Fruit fly (Drosophila melanogaster) whole organism, adult: ENCODE results near the gene Gyc89Db.
A peak's percentile ranks its signal among the peaks of the same experiment; 100 is the strongest.

Source experiments
- CG11617 ChIP-seq: fragments of 200-800 bp; sonication (Bioruptor generic); optimal IDR thresholded peaks from 2 replicates; lab custom pipeline; 2017; ENCODE audit warnings: mild to moderate bottlenecking, missing biosample characterization, missing genetic modification reagents, missing genetic modification characterization
- CG12768 ChIP-seq: fragments of 200-800 bp; sonication (Bioruptor generic); optimal IDR thresholded peaks from 2 replicates; lab custom pipeline; 2017; ENCODE audit warnings: missing biosample characterization, missing genetic modification characterization, mild to moderate bottlenecking, moderate library complexity, missing genetic modification reagents
- CG14711 ChIP-seq: fragments of 200-800 bp; sonication (Bioruptor generic); optimal IDR thresholded peaks from 2 replicates; lab custom pipeline; 2018; ENCODE audit warnings: missing biosample characterization, mild to moderate bottlenecking, missing genetic modification characterization, moderate library complexity
- CG1620 ChIP-seq: fragments of 200-800 bp; sonication (Bioruptor generic); optimal IDR thresholded peaks from 2 replicates; lab custom pipeline; 2016; ENCODE audit warnings: missing biosample characterization, missing genetic modification characterization
- CG33017 ChIP-seq: fragments of 200-800 bp; sonication (Bioruptor generic); optimal IDR thresholded peaks from 2 replicates; lab custom pipeline; 2018; ENCODE audit warnings: missing biosample characterization, mild to moderate bottlenecking, missing genetic modification characterization, moderate library complexity
- CG5204 ChIP-seq: fragments of 200-800 bp; sonication (Bioruptor generic); optimal IDR thresholded peaks from 2 replicates; lab custom pipeline; 2016; ENCODE audit warnings: missing biosample characterization, missing genetic modification characterization
- CG7045 ChIP-seq: fragments of 200-800 bp; sonication (Bioruptor generic); optimal IDR thresholded peaks from 2 replicates; lab custom pipeline; 2017; ENCODE audit warnings: missing biosample characterization, mild to moderate bottlenecking, missing genetic modification characterization
- CG7101 ChIP-seq: fragments of 200-800 bp; sonication (Bioruptor generic); optimal IDR thresholded peaks from 2 replicates; lab custom pipeline; 2018; ENCODE audit warnings: missing biosample characterization, mild to moderate bottlenecking, missing genetic modification characterization, moderate library complexity
- Clk ChIP-seq: fragments of 200-800 bp; sonication (Bioruptor generic); optimal IDR thresholded peaks from 2 replicates; lab custom pipeline; 2017; ENCODE audit warnings: missing biosample characterization, missing genetic modification characterization
- Crg-1 ChIP-seq: fragments of 200-800 bp; sonication (Bioruptor generic); optimal IDR thresholded peaks from 2 replicates; lab custom pipeline; 2016; ENCODE audit warnings: missing biosample characterization, missing genetic modification characterization
- Hr96 ChIP-seq: fragments of 200-800 bp; sonication (Bioruptor generic); optimal IDR thresholded peaks from 2 replicates; lab custom pipeline; 2016; ENCODE audit warnings: missing biosample characterization, missing genetic modification characterization
- Mnt ChIP-seq: fragments of 200-800 bp; sonication (Bioruptor generic); optimal IDR thresholded peaks from 2 replicates; lab custom pipeline; 2016; ENCODE audit warnings: missing biosample characterization, mild to moderate bottlenecking, missing genetic modification characterization
- bab1 ChIP-seq: fragments of 200-800 bp; sonication (Bioruptor generic); optimal IDR thresholded peaks from 3 replicates; lab custom pipeline; 2019; ENCODE audit warnings: missing biosample characterization, mild to moderate bottlenecking, missing genetic modification characterization, moderate library complexity
- cic ChIP-seq: fragments of 200-800 bp; sonication (Bioruptor generic); optimal IDR thresholded peaks from 2 replicates; lab custom pipeline; 2017; ENCODE audit warnings: missing biosample characterization, mild to moderate bottlenecking, missing genetic modification characterization, moderate library complexity
- cnc ChIP-seq, 2 experiments: fragments of >200 bp; optimal IDR thresholded peaks; 2 replicates each; lab custom pipeline; 2017
- kay ChIP-seq: fragments of 200-800 bp; sonication (Bioruptor generic); peaks from one replicate; lab custom pipeline; 2016; ENCODE audit warnings: missing biosample characterization, missing genetic modification characterization, borderline replicate concordance
- ovo ChIP-seq: fragments of 200-800 bp; sonication (Bioruptor generic); optimal IDR thresholded peaks from 2 replicates; lab custom pipeline; 2016; ENCODE audit warnings: missing biosample characterization, missing genetic modification characterization
- pad ChIP-seq: fragments of 200-800 bp; sonication (Bioruptor generic); optimal IDR thresholded peaks from 3 replicates; lab custom pipeline; 2017; ENCODE audit warnings: missing biosample characterization, missing genetic modification characterization, mild to moderate bottlenecking, moderate library complexity, missing genetic modification reagents
- tj ChIP-seq: fragments of 200-800 bp; sonication (Bioruptor generic); optimal IDR thresholded peaks from 3 replicates; lab custom pipeline; 2017; ENCODE audit warnings: missing biosample characterization, mild to moderate bottlenecking, missing genetic modification characterization, moderate library complexity
- toe ChIP-seq: fragments of 200-800 bp; sonication (Bioruptor generic); optimal IDR thresholded peaks from 2 replicates; lab custom pipeline; 2016; ENCODE audit warnings: missing biosample characterization, missing genetic modification characterization

Gene Gyc89Db

DNA sequence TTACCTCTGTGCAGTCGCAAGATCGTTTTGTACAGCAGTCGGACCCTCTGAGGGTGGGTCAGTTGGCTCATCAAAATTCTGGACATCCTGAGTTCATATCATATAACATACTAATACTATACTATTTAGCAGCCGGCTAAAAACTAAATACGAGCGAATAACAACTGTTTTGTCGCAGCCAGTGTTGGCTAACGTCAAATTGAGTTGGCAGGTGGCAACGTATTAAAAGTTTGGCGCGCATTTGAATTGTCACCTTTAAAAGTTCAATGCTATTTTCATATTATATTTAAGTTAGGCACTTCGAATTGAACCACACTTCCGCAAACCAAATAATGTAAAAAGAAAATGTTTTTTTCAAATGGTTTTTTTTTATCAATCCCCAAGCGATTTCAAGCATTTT, 5.4 kb downstream of the Gyc89Db start, which contains the start of gene Sdhaf3:
Gene Sdhaf3 (minus strand): TSS at position 177 of the 400 bp plus-strand sequence.
- TF ChIP-seq CG14711 (tag; lab: Kevin White, UChicago) (no peak), CG12768 (GFP tag; lab: Kevin White, UChicago) (no peak), toe (peak; percentile 13), Hr96 (GFP tag; lab: Kevin White, UChicago) (no peak), cnc (optimal IDR thresholded peaks at IDR 0.05; lab: Kevin White, UChicago) (no peak), kay (GFP tag; lab: Kevin White, UChicago) (peak; percentile 82), CG7101 (tag; lab: Kevin White, UChicago) (peak; percentile 0), Mnt (peak; percentile 2), tj (GFP tag; lab: Kevin White, UChicago) (no peak), ovo (GFP tag; lab: Kevin White, UChicago) (no peak), Clk (GFP tag; lab: Kevin White, UChicago) (no peak), CG5204 (GFP tag; lab: Kevin White, UChicago) (peak; percentile 15), CG11617 (no peak), CG7045 (no peak), pad (no peak), cic (GFP tag; lab: Kevin White, UChicago) (no peak), Crg-1 (peak; percentile 39), bab1 (no peak), CG33017 (tag; lab: Kevin White, UChicago) (no peak), CG1620 (peak; percentile 29)

DNA sequence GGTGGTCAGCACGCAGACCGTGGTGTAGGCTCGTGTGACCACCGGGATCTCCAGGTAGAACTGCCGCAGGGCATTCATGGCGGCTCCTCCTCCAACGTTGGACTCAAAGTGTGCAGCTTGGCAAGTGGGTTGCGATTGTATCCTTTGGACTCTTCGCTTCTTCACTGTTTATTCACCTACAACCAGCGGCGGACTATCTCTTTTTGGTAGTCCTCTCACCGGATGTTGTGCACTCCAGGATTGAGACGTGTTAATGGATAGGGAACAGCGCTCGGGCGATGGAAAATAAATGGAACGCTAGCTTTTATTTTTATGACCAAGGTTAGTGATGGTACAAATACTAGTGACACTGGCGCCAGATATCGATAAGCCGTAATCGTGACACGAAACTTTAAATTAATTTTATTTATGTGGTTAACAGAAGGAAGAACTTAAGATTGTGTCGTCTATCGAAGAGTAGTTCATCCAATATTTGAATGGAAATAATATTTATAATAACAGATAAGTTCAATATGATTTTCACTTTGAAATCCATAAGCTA, 7.0 kb downstream of the Gyc89Db start, which contains the start of gene Der-2:
Gene Der-2 (minus strand): TSS at position 347 of the 541 bp plus-strand sequence.
- peak; percentile 22 for TF ChIP-seq bab1
- TF ChIP-seq kay (GFP tag; lab: Kevin White, UChicago): peak; percentile 38
- no peak for TF ChIP-seq cnc (optimal IDR thresholded peaks at IDR 0.05; lab: Kevin White, UChicago)

DNA sequence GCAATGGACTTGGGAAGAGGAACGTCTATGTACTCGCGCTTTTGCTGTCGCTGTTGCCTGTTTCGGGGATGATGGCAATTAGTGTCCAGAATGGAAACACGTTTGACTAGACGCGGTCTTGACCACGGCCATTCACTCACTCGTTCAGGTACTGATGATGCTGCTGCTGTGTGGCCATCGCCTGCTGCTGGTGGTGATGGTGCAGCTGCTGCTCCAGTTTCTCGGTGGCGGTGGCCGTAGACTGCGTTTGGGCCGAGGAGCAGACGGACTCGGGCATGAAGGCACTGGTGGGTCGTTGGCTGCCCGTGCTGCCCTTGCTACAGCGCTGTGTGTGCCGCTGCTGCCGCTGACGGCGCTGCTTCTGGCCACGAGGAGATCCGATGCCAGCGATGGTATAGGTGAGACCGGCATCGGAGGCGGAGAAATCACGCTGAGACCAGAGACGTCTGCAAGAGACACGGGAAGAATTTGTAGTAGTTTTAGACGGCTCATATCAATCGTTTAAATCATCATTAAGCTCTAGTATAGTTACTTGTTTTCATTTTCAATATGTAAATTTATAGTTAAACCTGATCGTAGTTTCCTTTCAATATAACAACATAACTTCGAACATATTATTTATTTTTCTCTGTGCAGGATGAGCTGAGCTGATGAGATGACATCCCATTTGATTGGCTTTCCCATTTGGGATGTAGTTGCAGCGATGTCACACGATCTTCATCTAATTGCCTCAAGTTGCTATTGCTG, 8.8 kb downstream of the Gyc89Db start:
- TF ChIP-seq CG11617 (no peak), Hr96 (GFP tag; lab: Kevin White, UChicago) (no peak), cic (GFP tag; lab: Kevin White, UChicago) (no peak), Clk (GFP tag; lab: Kevin White, UChicago) (no peak), pad (no peak), CG12768 (GFP tag; lab: Kevin White, UChicago) (no peak), ovo (GFP tag; lab: Kevin White, UChicago) (no peak)

DNA sequence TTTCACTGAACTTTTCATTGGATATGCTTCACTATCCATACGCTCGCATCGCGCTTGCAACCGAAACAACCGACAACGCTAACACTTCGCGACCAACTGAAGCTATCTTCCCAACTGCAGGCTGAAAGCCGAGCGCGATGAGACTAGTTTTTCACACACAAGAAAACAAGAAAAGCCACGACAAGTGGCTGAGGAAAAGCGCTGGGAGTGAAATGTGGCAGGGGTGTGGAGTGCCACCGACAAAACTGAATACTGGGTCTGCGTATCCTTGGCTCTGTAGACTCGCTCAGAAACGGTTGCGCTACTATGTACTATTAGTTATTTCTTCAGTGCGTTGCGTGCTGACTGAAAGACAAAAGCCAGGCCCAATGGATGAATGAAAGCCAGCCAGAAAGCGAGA, 18.4 kb downstream of the Gyc89Db start, which contains the start of gene Cad89D:
Gene Cad89D (minus strand): TSS at position 101 of the 400 bp plus-strand sequence.
- TF ChIP-seq CG1620 (no peak), CG7101 (tag; lab: Kevin White, UChicago) (no peak)

DNA sequence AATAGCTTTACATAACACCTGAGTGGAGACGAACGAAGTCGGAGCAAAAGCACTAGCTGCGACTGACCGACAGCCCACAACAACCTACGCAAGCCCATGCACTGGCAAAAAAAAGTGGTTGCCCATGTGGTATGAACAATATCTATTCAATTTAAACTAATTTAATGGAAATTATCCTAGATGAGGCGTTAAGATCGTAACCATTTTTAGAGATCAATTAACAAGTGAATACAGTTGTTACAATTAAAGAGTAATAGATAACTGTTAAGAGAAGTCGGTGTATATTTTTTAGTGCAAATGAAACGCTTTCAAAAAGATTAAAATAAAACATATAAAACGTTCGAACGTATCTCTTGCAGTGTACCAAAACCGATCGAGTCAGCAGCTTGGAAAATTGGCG, 19.3 kb downstream of the Gyc89Db start:
- TF ChIP-seq CG12768 (GFP tag; lab: Kevin White, UChicago) (no peak), bab1 (peak; percentile 39)

DNA sequence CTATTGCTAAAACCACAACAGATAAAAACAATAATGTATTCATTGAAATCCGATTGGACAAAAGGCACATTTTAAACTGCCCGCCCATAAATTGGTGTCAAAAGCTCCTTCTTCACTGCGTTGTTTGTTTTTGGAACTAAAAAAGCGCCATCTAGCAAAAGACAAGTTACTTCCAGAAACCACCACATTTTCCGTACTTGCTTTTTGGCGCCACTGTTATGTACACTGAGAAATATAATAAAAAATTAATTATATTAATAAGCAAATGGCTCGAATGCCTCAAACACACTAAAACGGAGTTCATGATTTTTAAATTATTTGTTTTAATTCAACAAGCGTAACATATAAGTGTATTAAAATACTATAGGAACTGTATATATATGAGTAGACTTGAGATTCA, 20.5 kb downstream of the Gyc89Db start:
- peak; percentile 1 for TF ChIP-seq pad
- peak; percentile 41 for TF ChIP-seq CG5204 (GFP tag; lab: Kevin White, UChicago)
- peak; percentile 44 for TF ChIP-seq CG7101 (tag; lab: Kevin White, UChicago)
- TF ChIP-seq Mnt: peak; percentile 32
- no peak for TF ChIP-seq CG12768 (GFP tag; lab: Kevin White, UChicago)
- peak; percentile 0 for TF ChIP-seq Hr96 (GFP tag; lab: Kevin White, UChicago)
- TF ChIP-seq CG1620: peak; percentile 5
- TF ChIP-seq toe: no peak
- peak; percentile 61 for TF ChIP-seq CG7045
- peak; percentile 35 for TF ChIP-seq bab1
- TF ChIP-seq CG14711 (tag; lab: Kevin White, UChicago): peak; percentile 9
- no peak for TF ChIP-seq CG33017 (tag; lab: Kevin White, UChicago)

DNA sequence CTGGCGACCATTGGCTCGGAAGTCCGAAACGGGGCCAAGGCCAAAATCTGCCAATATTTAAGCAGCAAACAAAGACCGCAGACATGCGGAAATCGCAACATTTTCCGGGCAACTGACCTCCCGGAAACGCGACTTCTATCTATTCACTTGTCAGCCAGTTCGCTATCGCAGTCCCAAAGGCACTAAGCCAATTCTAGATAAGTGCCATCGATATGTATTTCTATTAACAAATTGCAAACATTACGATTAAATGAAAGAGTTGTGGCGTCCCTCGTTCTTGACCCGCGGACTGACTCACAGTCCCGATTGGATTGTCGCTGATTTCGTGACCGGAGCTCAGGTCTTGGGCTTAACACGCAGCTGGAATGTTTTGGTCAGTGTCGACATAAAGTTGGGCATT, 21.9 kb downstream of the Gyc89Db start, which contains the start of gene Gr89a:
Gene Gr89a (minus strand): TSS at position 101 of the 400 bp plus-strand sequence.
- no peak for TF ChIP-seq CG11617
- no peak for TF ChIP-seq ovo (GFP tag; lab: Kevin White, UChicago)
- TF ChIP-seq CG1620: no peak
- TF ChIP-seq CG33017 (tag; lab: Kevin White, UChicago): no peak
- no peak for TF ChIP-seq Mnt
- TF ChIP-seq CG5204 (GFP tag; lab: Kevin White, UChicago): no peak
- TF ChIP-seq bab1: no peak
- no peak for TF ChIP-seq toe
- TF ChIP-seq Hr96 (GFP tag; lab: Kevin White, UChicago): no peak
- TF ChIP-seq CG7045: no peak
- no peak for TF ChIP-seq cic (GFP tag; lab: Kevin White, UChicago)
- no peak for TF ChIP-seq CG14711 (tag; lab: Kevin White, UChicago)
